Fruit fly (Drosophila melanogaster) whole organism, wandering third instar larva: ENCODE results near the gene ct.

ENCODE experiments used
- CG9705 ChIP-seq: fragments of 200-800 bp; sonication (Bioruptor generic); optimal IDR thresholded peaks from 2 replicates; lab custom pipeline; 2018; ENCODE audit warnings: missing biosample characterization, mild to moderate bottlenecking, missing genetic modification characterization
- Hr83 ChIP-seq: fragments of 200-300 bp; sonication (Bioruptor generic); optimal IDR thresholded peaks from 2 replicates; lab custom pipeline; 2016; ENCODE audit warnings: missing biosample characterization, mild to moderate bottlenecking, missing genetic modification characterization, moderate library complexity; ENCODE audit not compliant: poor library complexity, severe bottlenecking
- Jra ChIP-seq: sonication (Bioruptor generic); optimal IDR thresholded peaks from 2 replicates; lab custom pipeline; 2016; ENCODE audit warnings: missing biosample characterization, missing genetic modification characterization
- Sp1 ChIP-seq: fragments of 200-800 bp; sonication (Bioruptor generic); optimal IDR thresholded peaks from 3 replicates; lab custom pipeline; 2019; ENCODE audit warnings: missing biosample characterization, mild to moderate bottlenecking, missing genetic modification characterization, moderate library complexity
- dl ChIP-seq, 2 experiments: fragments of 175-275, 200-275 bp in 1 of 2; fragments of 200-275 bp in 1 of 2; sonication (Bioruptor generic); optimal IDR thresholded peaks; lab custom pipeline; 2018; ENCODE audit warnings: mild to moderate bottlenecking in 2 of 2, missing biosample characterization in 2 of 2, missing genetic modification characterization in 2 of 2, moderate library complexity in 2 of 2; ENCODE audit not compliant: partially characterized antibody in 2 of 2, insufficient read depth in 1 of 2
- dmrt93B ChIP-seq: fragments of 200-800 bp; sonication (Bioruptor generic); optimal IDR thresholded peaks from 2 replicates; lab custom pipeline; 2018; ENCODE audit warnings: missing biosample characterization, mild to moderate bottlenecking, missing genetic modification characterization
- ey ChIP-seq: fragments of 200-800 bp; sonication (Bioruptor generic); optimal IDR thresholded peaks from 2 replicates; lab custom pipeline; 2016; ENCODE audit warnings: missing biosample characterization, missing genetic modification characterization
- fru ChIP-seq: fragments of 200-800 bp; sonication (Bioruptor generic); optimal IDR thresholded peaks from 3 replicates; lab custom pipeline; 2016; ENCODE audit warnings: missing biosample characterization, mild to moderate bottlenecking, missing genetic modification characterization
- lola ChIP-seq: fragments of >200 bp; optimal IDR thresholded peaks from 2 replicates; lab custom pipeline; 2017; ENCODE audit warnings: missing biosample characterization, missing genetic modification characterization
- sage ChIP-seq: fragments of 200-800 bp; sonication (Bioruptor generic); optimal IDR thresholded peaks from 2 replicates; lab custom pipeline; 2016; ENCODE audit warnings: missing biosample characterization, mild to moderate bottlenecking, missing genetic modification characterization
- tai ChIP-seq: sonication (Bioruptor generic); optimal IDR thresholded peaks from 2 replicates; lab custom pipeline; 2016; ENCODE audit warnings: missing biosample characterization, missing genetic modification characterization
- woc ChIP-seq: sonication (Bioruptor generic); optimal IDR thresholded peaks from 2 replicates; lab custom pipeline; 2016; ENCODE audit warnings: missing biosample characterization, mild to moderate bottlenecking, missing genetic modification characterization

ct gene

DNA sequence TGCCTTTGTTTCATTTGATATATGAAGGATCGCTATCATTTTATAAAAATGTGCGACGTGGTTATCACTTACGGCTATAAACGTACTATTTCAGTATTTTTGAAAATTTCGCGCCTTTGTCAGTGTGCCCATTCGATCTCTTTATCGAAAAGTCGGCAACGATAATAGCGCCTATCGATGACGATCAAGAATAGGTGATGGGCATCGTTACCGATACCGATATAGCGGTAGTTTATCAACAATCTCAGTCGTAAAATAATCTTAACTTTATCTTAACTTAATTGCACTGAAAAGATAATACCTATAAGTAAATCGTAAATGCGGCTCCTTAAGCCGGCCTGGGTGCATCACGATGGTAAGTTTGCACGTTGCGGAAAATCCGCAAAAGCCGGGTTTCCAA, 113.7 kb downstream of the ct start, which contains the start of gene Hira:
Gene Hira (plus strand): TSS at position 215 of the 400 bp plus-strand sequence.
- TF ChIP-seq Hr83 (GFP tag; lab: Kevin White, UChicago) (no peak), dl (GFP tag; optimal IDR thresholded peaks at IDR 0.05; lab: Kevin White, UChicago; ENCODE audit: insufficient read depth in 1 of 2, partially characterized antibody in 2 of 2) (no peak), lola (GFP tag; lab: Kevin White, UChicago) (no peak), CG9705 (GFP tag; lab: Kevin White, UChicago) (no peak), fru (GFP tag; lab: Kevin White, UChicago) (no peak), tai (GFP tag; lab: Kevin White, UChicago) (no peak), dmrt93B (GFP tag; lab: Kevin White, UChicago) (no peak), sage (GFP tag; lab: Kevin White, UChicago) (no peak), Jra (GFP tag; lab: Kevin White, UChicago) (no peak), woc (GFP tag; lab: Kevin White, UChicago) (no peak), Sp1 (GFP tag; lab: Kevin White, UChicago) (no peak), ey (no peak)
